Fruit fly (Drosophila melanogaster) whole organism, embryonic: ENCODE measurements around the gene Tollo.

Experiments used
- CG10147 ChIP-seq: fragments of 200-800 bp; sonication (Bioruptor generic); optimal IDR thresholded peaks from 2 replicates; lab custom pipeline; 2019; ENCODE audit warnings: missing biosample characterization, mild to moderate bottlenecking, missing genetic modification characterization, moderate library complexity
- CG1024 ChIP-seq: fragments of 200-800 bp; sonication (Bioruptor generic); IDR thresholded peaks from 2 replicates; pipeline ENCODE4 v1.3.6; 2022; ENCODE audit warnings: missing biosample characterization, missing genetic modification characterization
- CG12391 ChIP-seq: fragments of 200-800 bp; sonication (Bioruptor generic); optimal IDR thresholded peaks from 3 replicates; lab custom pipeline; 2018; ENCODE audit warnings: missing biosample characterization, mild to moderate bottlenecking, missing genetic modification characterization, moderate library complexity
- CG13424 ChIP-seq: fragments of 200-800 bp; sonication (Bioruptor generic); optimal IDR thresholded peaks from 2 replicates; lab custom pipeline; 2019; ENCODE audit warnings: missing biosample characterization, mild to moderate bottlenecking, missing genetic modification characterization, moderate library complexity
- CG14014 ChIP-seq: fragments of 200-800 bp; sonication (Bioruptor generic); IDR thresholded peaks from 2 replicates; pipeline ENCODE4 v1.3.6; 2022; ENCODE audit warnings: missing biosample characterization, missing genetic modification characterization
- CG1602 ChIP-seq: fragments of 200-800 bp; sonication (Bioruptor generic); optimal IDR thresholded peaks from 3 replicates; lab custom pipeline; 2016; ENCODE audit warnings: missing biosample characterization, missing genetic modification characterization
- CG17359 ChIP-seq: fragments of 200-800 bp; sonication (Bioruptor generic); optimal IDR thresholded peaks from 3 replicates; lab custom pipeline; 2018; ENCODE audit warnings: missing biosample characterization, mild to moderate bottlenecking, missing genetic modification characterization, moderate library complexity
- CG17361 ChIP-seq: fragments of 200-800 bp; sonication (Bioruptor generic); IDR thresholded peaks from 3 replicates; pipeline ENCODE4 v1.3.6; 2022; ENCODE audit warnings: missing biosample characterization, missing genetic modification characterization
- CG17829 ChIP-seq: fragments of 200-800 bp; optimal IDR thresholded peaks from 2 replicates; lab custom pipeline; 2019; ENCODE audit warnings: missing biosample characterization, mild to moderate bottlenecking, missing genetic modification characterization, moderate library complexity
- CG2116 ChIP-seq: fragments of 200-800 bp; sonication (Bioruptor generic); optimal IDR thresholded peaks from 3 replicates; lab custom pipeline; 2018; ENCODE audit warnings: missing biosample characterization, mild to moderate bottlenecking, missing genetic modification characterization
- CG2678 ChIP-seq: fragments of 200-800 bp; sonication (Bioruptor generic); optimal IDR thresholded peaks from 3 replicates; lab custom pipeline; 2019; ENCODE audit warnings: missing biosample characterization, mild to moderate bottlenecking, missing genetic modification characterization, moderate library complexity
- CG30020 ChIP-seq: fragments of 200-800 bp; optimal IDR thresholded peaks from 2 replicates; lab custom pipeline; 2019; ENCODE audit warnings: missing biosample characterization, mild to moderate bottlenecking, missing genetic modification characterization, moderate library complexity
- CG30403 ChIP-seq: fragments of 200-800 bp; sonication (Bioruptor generic); optimal IDR thresholded peaks from 3 replicates; lab custom pipeline; 2016; ENCODE audit warnings: missing biosample characterization, missing genetic modification characterization
- CG31441 ChIP-seq: fragments of 200-800 bp; sonication (Bioruptor generic); IDR thresholded peaks from 2 replicates; pipeline ENCODE4 v1.3.6; 2022; ENCODE audit warnings: missing biosample characterization, missing genetic modification characterization
- CG32772 ChIP-seq: fragments of 200-800 bp; sonication (Bioruptor generic); IDR thresholded peaks from 2 replicates; pipeline ENCODE4 v1.3.6; 2022; ENCODE audit warnings: missing biosample characterization, missing genetic modification characterization
- CG3847 ChIP-seq: fragments of 200-800 bp; sonication (Bioruptor generic); IDR thresholded peaks from 2 replicates; pipeline ENCODE4 v1.3.6; 2022; ENCODE audit warnings: missing biosample characterization, missing genetic modification characterization
- CG6654 ChIP-seq: fragments of 200-800 bp; sonication (Bioruptor generic); optimal IDR thresholded peaks from 2 replicates; lab custom pipeline; 2017; ENCODE audit warnings: missing biosample characterization, mild to moderate bottlenecking, missing genetic modification characterization
- CG7745 ChIP-seq: fragments of 200-800 bp; sonication (Bioruptor generic); optimal IDR thresholded peaks from 2 replicates; lab custom pipeline; 2018; ENCODE audit warnings: missing biosample characterization, mild to moderate bottlenecking, missing genetic modification characterization, moderate library complexity
- Gsc ChIP-seq: fragments of 200-800 bp; sonication (Bioruptor generic); IDR thresholded peaks from 2 replicates; pipeline ENCODE4 v1.3.6; 2022; ENCODE audit warnings: missing biosample characterization, missing genetic modification characterization
- H2.0 ChIP-seq: fragments of 200-800 bp; sonication (Bioruptor generic); IDR thresholded peaks from 2 replicates; pipeline ENCODE4 v1.3.6; 2022; ENCODE audit warnings: missing biosample characterization, missing genetic modification characterization
- HLHmδ ChIP-seq: fragments of 200-800 bp; sonication (Bioruptor generic); optimal IDR thresholded peaks from 2 replicates; lab custom pipeline; 2018; ENCODE audit warnings: missing biosample characterization, mild to moderate bottlenecking, missing genetic modification characterization, moderate library complexity
- HmgD ChIP-seq: fragments of 200-800 bp; sonication (Bioruptor generic); optimal IDR thresholded peaks from 3 replicates; lab custom pipeline; 2016; ENCODE audit warnings: missing biosample characterization, missing genetic modification characterization
- Hr51 ChIP-seq, 2 experiments: fragments of 200-800 bp; sonication (Bioruptor generic); optimal IDR thresholded peaks; 2 replicates in 1 of 2; 3 replicates in 1 of 2; lab custom pipeline; 2016 to 2018; ENCODE audit warnings: missing biosample characterization in 2 of 2, missing genetic modification characterization in 2 of 2, mild to moderate bottlenecking in 1 of 2, moderate library complexity in 1 of 2
- MBD-R2 ChIP-seq: fragments of 200-800 bp; sonication (Bioruptor generic); IDR thresholded peaks from 2 replicates; pipeline ENCODE4 v1.3.6; 2022; ENCODE audit warnings: missing biosample characterization, missing genetic modification characterization
- NC2β ChIP-seq: fragments of 200-800 bp; sonication (Bioruptor generic); optimal IDR thresholded peaks from 2 replicates; lab custom pipeline; 2016; ENCODE audit warnings: missing biosample characterization, missing genetic modification characterization
- NK7.1 ChIP-seq: fragments of 200-800 bp; sonication (Bioruptor generic); optimal IDR thresholded peaks from 3 replicates; lab custom pipeline; 2016; ENCODE audit warnings: missing biosample characterization, missing genetic modification characterization
- Sox100B ChIP-seq: fragments of 200-800 bp; sonication (Bioruptor generic); optimal IDR thresholded peaks from 3 replicates; lab custom pipeline; 2018; ENCODE audit warnings: missing biosample characterization, mild to moderate bottlenecking, missing genetic modification characterization
- Sox102F ChIP-seq: fragments of 200-800 bp; sonication (Bioruptor generic); optimal IDR thresholded peaks from 2 replicates; lab custom pipeline; 2018; ENCODE audit warnings: missing biosample characterization, mild to moderate bottlenecking, missing genetic modification characterization, moderate library complexity
- Ssrp ChIP-seq: fragments of 200-800 bp; sonication (Bioruptor generic); optimal IDR thresholded peaks from 2 replicates; lab custom pipeline; 2018; ENCODE audit warnings: missing biosample characterization, mild to moderate bottlenecking, missing genetic modification characterization, moderate library complexity
- YL-1 ChIP-seq: fragments of 200-800 bp; sonication (Bioruptor generic); optimal IDR thresholded peaks from 3 replicates; lab custom pipeline; 2017; ENCODE audit warnings: missing biosample characterization, mild to moderate bottlenecking, missing genetic modification characterization
- ab ChIP-seq: fragments of 200-800 bp; sonication (Bioruptor generic); optimal IDR thresholded peaks from 2 replicates; lab custom pipeline; 2016; ENCODE audit warnings: missing biosample characterization, missing genetic modification characterization
- abd-A ChIP-seq: fragments of 200-800 bp; sonication (Bioruptor generic); optimal IDR thresholded peaks from 3 replicates; lab custom pipeline; 2019; ENCODE audit warnings: missing biosample characterization, mild to moderate bottlenecking, missing genetic modification characterization, moderate library complexity
- cato ChIP-seq: fragments of 200-800 bp; sonication (Bioruptor generic); optimal IDR thresholded peaks from 2 replicates; lab custom pipeline; 2016; ENCODE audit warnings: missing biosample characterization, missing genetic modification characterization, borderline replicate concordance
- chinmo ChIP-seq: fragments of 200-800 bp; sonication (Bioruptor generic); IDR thresholded peaks from 4 replicates; pipeline ENCODE4 v1.3.6; 2022; ENCODE audit warnings: missing biosample characterization, missing genetic modification characterization; ENCODE audit not compliant: partially characterized antibody
- dmrt99B ChIP-seq: fragments of 200-800 bp; sonication (Bioruptor generic); optimal IDR thresholded peaks from 2 replicates; lab custom pipeline; 2018; ENCODE audit warnings: missing biosample characterization, mild to moderate bottlenecking, missing genetic modification characterization, moderate library complexity
- emc ChIP-seq: fragments of 200-800 bp; sonication (Bioruptor generic); optimal IDR thresholded peaks from 2 replicates; lab custom pipeline; 2016; ENCODE audit warnings: missing biosample characterization, missing genetic modification characterization
- fd96Cb ChIP-seq: fragments of 200-800 bp; sonication (Bioruptor generic); optimal IDR thresholded peaks from 2 replicates; lab custom pipeline; 2018; ENCODE audit warnings: missing biosample characterization, mild to moderate bottlenecking, missing genetic modification characterization, moderate library complexity
- gsb ChIP-seq: fragments of 200-800 bp; sonication (Bioruptor generic); IDR thresholded peaks from 2 replicates; pipeline ENCODE4 v1.3.6; 2022; ENCODE audit warnings: missing biosample characterization, missing genetic modification characterization
- p53 ChIP-seq: fragments of 200-800 bp; sonication (Bioruptor generic); optimal IDR thresholded peaks from 2 replicates; lab custom pipeline; 2016; ENCODE audit warnings: missing biosample characterization, missing genetic modification characterization
- pho ChIP-seq: fragments of 200-800 bp; sonication (Bioruptor generic); optimal IDR thresholded peaks from 2 replicates; lab custom pipeline; 2016; ENCODE audit warnings: missing biosample characterization, missing genetic modification characterization
- pnt ChIP-seq: fragments of 200-800 bp; sonication (Bioruptor generic); optimal IDR thresholded peaks from 3 replicates; lab custom pipeline; 2016; ENCODE audit warnings: missing biosample characterization, missing genetic modification characterization
- sima ChIP-seq: fragments of 200-800 bp; sonication (Bioruptor generic); optimal IDR thresholded peaks from 2 replicates; lab custom pipeline; 2016; ENCODE audit warnings: missing biosample characterization, missing genetic modification characterization
- sisA ChIP-seq: fragments of 200-800 bp; sonication (Bioruptor generic); IDR thresholded peaks from 2 replicates; pipeline ENCODE4 v1.3.6; 2022; ENCODE audit warnings: missing biosample characterization, missing genetic modification characterization
- slp2 ChIP-seq: fragments of 200-800 bp; sonication (Bioruptor generic); optimal IDR thresholded peaks from 2 replicates; lab custom pipeline; 2016; ENCODE audit warnings: missing biosample characterization, missing genetic modification characterization
- sob ChIP-seq: fragments of 200-800 bp; sonication (Bioruptor generic); IDR thresholded peaks from 2 replicates; pipeline ENCODE4 v1.3.6; 2022; ENCODE audit warnings: missing biosample characterization, missing genetic modification characterization
- tap ChIP-seq: fragments of 200-800 bp; optimal IDR thresholded peaks from 3 replicates; lab custom pipeline; 2019; ENCODE audit warnings: missing biosample characterization, mild to moderate bottlenecking, missing genetic modification characterization, moderate library complexity
- toy ChIP-seq: fragments of 200-800 bp; sonication (Bioruptor generic); IDR thresholded peaks from 2 replicates; pipeline ENCODE4 v1.3.6; 2022; ENCODE audit warnings: missing biosample characterization, missing genetic modification characterization
- unc-4 ChIP-seq: fragments of 200-800 bp; sonication (Bioruptor generic); IDR thresholded peaks from 2 replicates; pipeline ENCODE4 v1.3.6; 2022; ENCODE audit warnings: missing biosample characterization, missing genetic modification characterization; ENCODE audit not compliant: partially characterized antibody
- unpg ChIP-seq: fragments of 200-800 bp; sonication (Bioruptor generic); optimal IDR thresholded peaks from 3 replicates; lab custom pipeline; 2018; ENCODE audit warnings: missing biosample characterization, mild to moderate bottlenecking, missing genetic modification characterization, moderate library complexity
- z ChIP-seq: fragments of 200-800 bp; sonication (Bioruptor generic); IDR thresholded peaks from 3 replicates; pipeline ENCODE4 v1.3.6; 2022; ENCODE audit warnings: missing biosample characterization, missing genetic modification characterization
- zen2 ChIP-seq: fragments of 200-800 bp; sonication (Bioruptor generic); IDR thresholded peaks from 3 replicates; pipeline ENCODE4 v1.3.6; 2022; ENCODE audit warnings: missing biosample characterization, missing genetic modification characterization; ENCODE audit not compliant: partially characterized antibody
- zfh1 ChIP-seq: fragments of 200-800 bp; sonication (Bioruptor generic); IDR thresholded peaks from 3 replicates; pipeline ENCODE4 v1.3.6; 2022; ENCODE audit warnings: missing biosample characterization, missing genetic modification characterization

The Tollo gene

dm6 chr3L:15252562-15252961 lies 17.1 kb downstream of the Tollo start (continued):
- no peak for TF ChIP-seq CG1024 (GFP tag; lab: Robert Waterston, UW)
- TF ChIP-seq emc (GFP tag; lab: Kevin White, UChicago): no peak
- no peak for TF ChIP-seq CG6654 (GFP tag; lab: Kevin White, UChicago)
- no peak for TF ChIP-seq chinmo
- TF ChIP-seq CG30020 (tag; lab: Kevin White, UChicago): no peak
- no peak for TF ChIP-seq sima
- TF ChIP-seq unpg (GFP tag; lab: Kevin White, UChicago): peak; percentile 6
- TF ChIP-seq pnt (GFP tag; lab: Kevin White, UChicago): peak; percentile 35
- TF ChIP-seq CG2678 (tag; lab: Kevin White, UChicago): peak; percentile 33
- no peak for TF ChIP-seq zfh1 (GFP tag; lab: Robert Waterston, UW)
- TF ChIP-seq H2.0 (GFP tag; lab: Robert Waterston, UW): no peak
- peak; percentile 13 for TF ChIP-seq CG12391 (tag; lab: Kevin White, UChicago)
- no peak for TF ChIP-seq sisA (GFP tag; lab: Robert Waterston, UW)
- TF ChIP-seq CG13424 (tag; lab: Kevin White, UChicago): peak; percentile 16
- no peak for TF ChIP-seq CG32772 (GFP tag; lab: Robert Waterston, UW)
- no peak for TF ChIP-seq zen2 (GFP tag; lab: Robert Waterston, UW)
- no peak for TF ChIP-seq toy (GFP tag; lab: Robert Waterston, UW)
- no peak for TF ChIP-seq NK7.1 (GFP tag; lab: Kevin White, UChicago)
- no peak for TF ChIP-seq Gsc (GFP tag; lab: Robert Waterston, UW)
- peak; percentile 56; the same call in 2 of the 3 replicates for TF ChIP-seq CG17361 (GFP tag; lab: Robert Waterston, UW)
- no peak for TF ChIP-seq gsb (GFP tag; lab: Robert Waterston, UW)
- peak in 1 of 2 experiments; percentile 14 for TF ChIP-seq Hr51 (GFP tag; optimal IDR thresholded peaks at IDR 0.05; lab: Kevin White, UChicago)
- no peak for TF ChIP-seq CG1602
- no peak for TF ChIP-seq slp2 (GFP tag; lab: Kevin White, UChicago)
- TF ChIP-seq z (GFP tag; lab: Robert Waterston, UW): no peak
- no peak for TF ChIP-seq CG10147 (GFP tag; lab: Kevin White, UChicago)
- peak; percentile 15 for TF ChIP-seq CG30403 (GFP tag; lab: Kevin White, UChicago)
- no peak for TF ChIP-seq HmgD (GFP tag; lab: Kevin White, UChicago)
- TF ChIP-seq CG3847 (GFP tag; lab: Robert Waterston, UW): no peak
- peak; percentile 45 for TF ChIP-seq Sox100B (GFP tag; lab: Kevin White, UChicago)
- no peak for TF ChIP-seq NC2β
- TF ChIP-seq abd-A (tag; lab: Kevin White, UChicago): no peak
- no peak for TF ChIP-seq tap (tag; lab: Kevin White, UChicago)
- no peak for TF ChIP-seq CG14014 (GFP tag; lab: Robert Waterston, UW)
- no peak for TF ChIP-seq p53
- TF ChIP-seq Ssrp (tag; lab: Kevin White, UChicago): peak; percentile 9
- peak; percentile 11 for TF ChIP-seq CG17359 (tag; lab: Kevin White, UChicago)
- TF ChIP-seq MBD-R2 (GFP tag; lab: Robert Waterston, UW): no peak
- TF ChIP-seq Sox102F: peak; percentile 28
- TF ChIP-seq CG31441 (GFP tag; lab: Robert Waterston, UW): peak; percentile 34; the same call in 1 of the 2 replicates
- no peak for TF ChIP-seq unc-4 (GFP tag; lab: Robert Waterston, UW)
- TF ChIP-seq ab (GFP tag; lab: Kevin White, UChicago): no peak
- TF ChIP-seq CG7745: no peak
- TF ChIP-seq YL-1 (GFP tag; lab: Kevin White, UChicago): no peak
- TF ChIP-seq CG2116: no peak
- TF ChIP-seq CG17829 (tag; lab: Kevin White, UChicago): peak; percentile 25
- no peak for TF ChIP-seq HLHmδ (GFP tag; lab: Kevin White, UChicago)
- no peak for TF ChIP-seq sob (GFP tag; lab: Robert Waterston, UW)
- peak; percentile 3 for TF ChIP-seq fd96Cb (tag; lab: Kevin White, UChicago)
- TF ChIP-seq pho (GFP tag; lab: Kevin White, UChicago): no peak
- no peak for TF ChIP-seq cato
- TF ChIP-seq dmrt99B: peak; percentile 40
